Worm (Caenorhabditis elegans) whole organism, late embryonic: ENCODE measurements around the gene dmd-8.

Source experiments
- C38D4.7 ChIP-seq: fragments of 200-800 bp; sonication (Bioruptor generic); optimal IDR thresholded peaks from 2 replicates; lab custom pipeline; 2018; ENCODE audit warnings: mild to moderate bottlenecking, missing genetic modification characterization, moderate library complexity, missing compliant biosample characterization
- F13H6.1 ChIP-seq: sonication (generic microtip); optimal IDR thresholded peaks from 2 replicates; lab custom pipeline; 2016; ENCODE audit warnings: missing genetic modification characterization, missing compliant biosample characterization
- K02D7.2 ChIP-seq: sonication (generic microtip); optimal IDR thresholded peaks from 2 replicates; lab custom pipeline; 2017; ENCODE audit warnings: mild to moderate bottlenecking, missing genetic modification characterization, missing compliant biosample characterization
- ahr-1 ChIP-seq: sonication (generic microtip); optimal IDR thresholded peaks from 2 replicates; lab custom pipeline; 2016; ENCODE audit warnings: missing genetic modification characterization, missing compliant biosample characterization
- ceh-14 ChIP-seq: sonication (generic microtip); optimal IDR thresholded peaks from 2 replicates; lab custom pipeline; 2016; ENCODE audit warnings: missing genotype, missing genetic modification characterization, missing compliant biosample characterization
- ceh-18 ChIP-seq: sonication (generic microtip); optimal IDR thresholded peaks from 2 replicates; lab custom pipeline; 2016; ENCODE audit warnings: missing genetic modification characterization, missing compliant biosample characterization
- ceh-19 ChIP-seq: fragments of 200-800 bp; sonication (Bioruptor generic); optimal IDR thresholded peaks from 2 replicates; lab custom pipeline; 2018; ENCODE audit warnings: mild to moderate bottlenecking, missing genetic modification characterization, missing compliant biosample characterization
- ceh-22 ChIP-seq: sonication (generic microtip); optimal IDR thresholded peaks from 2 replicates; lab custom pipeline; 2017; ENCODE audit warnings: missing biosample characterization, missing genetic modification characterization
- ceh-34 ChIP-seq: sonication (generic microtip); optimal IDR thresholded peaks from 2 replicates; lab custom pipeline; 2016; ENCODE audit warnings: mild to moderate bottlenecking, missing genetic modification characterization, missing compliant biosample characterization
- ceh-45 ChIP-seq: fragments of 200-800 bp; sonication (Bioruptor generic); IDR thresholded peaks from 2 replicates; pipeline ENCODE4 v1.3.6; 2022; ENCODE audit warnings: missing genetic modification reagents, missing genetic modification characterization, missing compliant biosample characterization
- ceh-6 ChIP-seq: fragments of 200-800 bp; sonication (Bioruptor generic); optimal IDR thresholded peaks from 2 replicates; lab custom pipeline; 2018; ENCODE audit warnings: mild to moderate bottlenecking, missing genetic modification characterization, missing compliant biosample characterization
- ceh-9 ChIP-seq: sonication (generic microtip); optimal IDR thresholded peaks from 2 replicates; lab custom pipeline; 2016; ENCODE audit warnings: mild to moderate bottlenecking, missing genetic modification characterization, inconsistent platforms, missing compliant biosample characterization
- che-1 ChIP-seq: sonication (generic microtip); optimal IDR thresholded peaks from 2 replicates; lab custom pipeline; 2016; ENCODE audit warnings: mild to moderate bottlenecking, missing genetic modification characterization, missing compliant biosample characterization
- dve-1 ChIP-seq: sonication (generic microtip); optimal IDR thresholded peaks from 2 replicates; lab custom pipeline; 2017; ENCODE audit warnings: antibody characterized with exemption, mild to moderate bottlenecking, missing genetic modification characterization, missing compliant biosample characterization
- elt-4 ChIP-seq: sonication (generic microtip); optimal IDR thresholded peaks from 2 replicates; lab custom pipeline; 2016; ENCODE audit warnings: missing genetic modification characterization, missing compliant biosample characterization
- eyg-1 ChIP-seq: sonication (generic microtip); optimal IDR thresholded peaks from 2 replicates; lab custom pipeline; 2016; ENCODE audit warnings: missing genotype, missing genetic modification characterization, missing compliant biosample characterization
- fkh-10 ChIP-seq: fragments of 150-350 bp; optimal IDR thresholded peaks from 2 replicates; lab custom pipeline; 2014; ENCODE audit warnings: missing biosample characterization, missing genetic modification reagents, missing genetic modification characterization
- gmeb-2 ChIP-seq: sonication (generic microtip); optimal IDR thresholded peaks from 2 replicates; lab custom pipeline; 2016; ENCODE audit warnings: missing genetic modification characterization, inconsistent platforms, missing compliant biosample characterization
- hlh-15 ChIP-seq: sonication (generic microtip); optimal IDR thresholded peaks from 2 replicates; lab custom pipeline; 2016; ENCODE audit warnings: missing genetic modification characterization, missing compliant biosample characterization
- hlh-6 ChIP-seq: sonication (generic microtip); optimal IDR thresholded peaks from 2 replicates; lab custom pipeline; 2016; ENCODE audit warnings: missing genotype, missing genetic modification characterization, missing compliant biosample characterization
- lim-6 ChIP-seq: sonication (generic microtip); optimal IDR thresholded peaks from 2 replicates; lab custom pipeline; 2016; ENCODE audit warnings: missing genetic modification characterization, missing compliant biosample characterization
- mec-3 ChIP-seq: sonication (generic microtip); optimal IDR thresholded peaks from 2 replicates; lab custom pipeline; 2016; ENCODE audit warnings: borderline replicate concordance, missing genetic modification characterization, missing compliant biosample characterization
- nfya-1 ChIP-seq: sonication (generic microtip); optimal IDR thresholded peaks from 2 replicates; lab custom pipeline; 2017; ENCODE audit warnings: missing genetic modification characterization, mild to moderate bottlenecking, missing compliant biosample characterization, antibody characterized with exemption, moderate library complexity
- nhr-232 ChIP-seq: sonication (generic microtip); optimal IDR thresholded peaks from 2 replicates; lab custom pipeline; 2016; ENCODE audit warnings: missing genetic modification characterization, missing compliant biosample characterization
- odd-2 ChIP-seq: sonication (generic microtip); optimal IDR thresholded peaks from 2 replicates; lab custom pipeline; 2017; ENCODE audit warnings: antibody characterized with exemption, mild to moderate bottlenecking, missing genetic modification characterization, missing compliant biosample characterization
- pag-3 ChIP-seq: sonication (generic microtip); optimal IDR thresholded peaks from 2 replicates; lab custom pipeline; 2016; ENCODE audit warnings: missing compliant biosample characterization, missing genetic modification characterization, borderline replicate concordance
- pax-1 ChIP-seq: fragments of 150-350 bp; optimal IDR thresholded peaks from 2 replicates; lab custom pipeline; 2014; ENCODE audit warnings: missing biosample characterization, missing genetic modification characterization
- pha-2 ChIP-seq: sonication (generic microtip); optimal IDR thresholded peaks from 2 replicates; lab custom pipeline; 2017; ENCODE audit warnings: mild to moderate bottlenecking, missing genetic modification characterization, missing compliant biosample characterization
- ref-2 ChIP-seq: sonication (generic microtip); optimal IDR thresholded peaks from 2 replicates; lab custom pipeline; 2016; ENCODE audit warnings: missing genetic modification characterization, missing compliant biosample characterization
- sdc-2 ChIP-seq: sonication (generic microtip); optimal IDR thresholded peaks from 2 replicates; lab custom pipeline; 2016; ENCODE audit warnings: missing genotype, missing genetic modification characterization, missing compliant biosample characterization
- sox-4 ChIP-seq: sonication (generic microtip); optimal IDR thresholded peaks from 2 replicates; lab custom pipeline; 2017; ENCODE audit warnings: mild to moderate bottlenecking, missing genetic modification characterization, inconsistent platforms, missing compliant biosample characterization
- tbx-7 ChIP-seq: sonication (generic microtip); optimal IDR thresholded peaks from 2 replicates; lab custom pipeline; 2016; ENCODE audit warnings: missing genotype, missing genetic modification characterization, missing compliant biosample characterization
- unc-3 ChIP-seq, 2 experiments: fragments of 200-800 bp in 1 of 2; sonication (Bioruptor generic) in 1 of 2; sonication (generic microtip) in 1 of 2; conservative IDR thresholded peaks in 1 of 2; optimal IDR thresholded peaks in 1 of 2; 2 replicates each; pipeline versions ENCODE4 v1.3.6 to Lab custom; 2016 to 2022; ENCODE audit warnings: missing compliant biosample characterization in 2 of 2, missing genetic modification characterization in 2 of 2, missing genetic modification reagents in 1 of 2
- unc-42 ChIP-seq: sonication (generic microtip); optimal IDR thresholded peaks from 2 replicates; lab custom pipeline; 2016; ENCODE audit warnings: missing genotype, missing genetic modification characterization, missing compliant biosample characterization
- unc-55 ChIP-seq: sonication (generic microtip); optimal IDR thresholded peaks from 2 replicates; lab custom pipeline; 2017; ENCODE audit warnings: missing biosample characterization, missing genetic modification reagents, missing genetic modification characterization
- unc-86 ChIP-seq: sonication (generic microtip); optimal IDR thresholded peaks from 2 replicates; lab custom pipeline; 2016; ENCODE audit warnings: missing genetic modification characterization, missing compliant biosample characterization
- zip-5 ChIP-seq: sonication (generic microtip); optimal IDR thresholded peaks from 2 replicates; lab custom pipeline; 2016; ENCODE audit warnings: missing genetic modification characterization, missing compliant biosample characterization

dmd-8 gene

ce11 chrV:370033-370432 is 33.8 kb upstream of the dmd-8 start, which contains the start of gene mltn-7:
Gene mltn-7 (plus strand): TSS chrV:370333.
- TF ChIP-seq pha-2 (tag; lab: Kevin White, UChicago) (no peak), eyg-1 (tag; lab: Kevin White, UChicago) (no peak), che-1 (no peak), unc-86 (tag; lab: Kevin White, UChicago) (no peak), unc-42 (no peak), ceh-9 (tag; lab: Kevin White, UChicago) (no peak), pag-3 (tag; lab: Kevin White, UChicago) (no peak), elt-4 (tag; lab: Kevin White, UChicago) (no peak)

- no peak for TF ChIP-seq ceh-18 (tag; lab: Kevin White, UChicago)
- TF ChIP-seq sox-4 (tag; lab: Kevin White, UChicago), result no peak
- TF ChIP-seq tbx-7 (tag; lab: Kevin White, UChicago), result no peak
- no peak for TF ChIP-seq lim-6 (tag; lab: Kevin White, UChicago)
- no peak for TF ChIP-seq ceh-14
- no peak for TF ChIP-seq sdc-2 (tag; lab: Kevin White, UChicago)
- no peak for TF ChIP-seq unc-3 (GFP tag; conservative IDR thresholded peaks at IDR 0.05; lab: Robert Waterston, UW)
- no peak for TF ChIP-seq unc-3 (tag; optimal IDR thresholded peaks at IDR 0.05; lab: Kevin White, UChicago)
- TF ChIP-seq C38D4.7 (GFP tag; lab: Kevin White, UChicago), result no peak
- no peak for TF ChIP-seq ref-2
- TF ChIP-seq ceh-19 (GFP tag; lab: Kevin White, UChicago), result no peak
- TF ChIP-seq ceh-22 (tag; lab: Kevin White, UChicago), result no peak
- no peak for TF ChIP-seq unc-42
- no peak for TF ChIP-seq ceh-34 (tag; lab: Kevin White, UChicago)
- no peak for TF ChIP-seq fkh-10 (GFP tag; lab: Kevin White, UChicago)
- no peak for TF ChIP-seq ceh-45 (GFP tag; lab: Robert Waterston, UW)
- no peak for TF ChIP-seq F13H6.1 (tag; lab: Kevin White, UChicago)
- TF ChIP-seq odd-2 (tag; lab: Kevin White, UChicago), result no peak
These were observed 28.4 kb upstream of the dmd-8 start, which contains the start of gene mltn-6 for ce11 chrV:364650-365049. Gene mltn-6 (plus strand): TSS chrV:364950.

ce11 chrV:361291-361690 is 25.0 kb upstream of the dmd-8 start:
- TF ChIP-seq nhr-232 (tag; lab: Kevin White, UChicago) (no peak), ahr-1 (no peak), mec-3 (tag; lab: Kevin White, UChicago) (no peak), ceh-34 (tag; lab: Kevin White, UChicago) (no peak), nfya-1 (tag; lab: Kevin White, UChicago) (no peak), hlh-6 (tag; lab: Kevin White, UChicago) (no peak), dve-1 (tag; lab: Kevin White, UChicago) (no peak), lim-6 (tag; lab: Kevin White, UChicago) (no peak), pag-3 (tag; lab: Kevin White, UChicago) (no peak), zip-5 (tag; lab: Kevin White, UChicago) (no peak), unc-55 (GFP tag; lab: Kevin White, UChicago) (no peak), unc-3 (GFP tag; conservative IDR thresholded peaks at IDR 0.05; lab: Robert Waterston, UW) (no peak), unc-3 (tag; optimal IDR thresholded peaks at IDR 0.05; lab: Kevin White, UChicago) (no peak), pax-1 (tag; lab: Kevin White, UChicago) (no peak), ceh-9 (tag; lab: Kevin White, UChicago) (no peak), fkh-10 (GFP tag; lab: Kevin White, UChicago) (no peak), odd-2 (tag; lab: Kevin White, UChicago) (no peak), K02D7.2 (tag; lab: Kevin White, UChicago) (no peak), hlh-15 (tag; lab: Kevin White, UChicago) (no peak), gmeb-2 (tag; lab: Kevin White, UChicago) (no peak), ceh-6 (GFP tag; lab: Kevin White, UChicago) (no peak)
